5 fruit fly cellular contexts compared by ENCODE assay signal in the genomic region with DNA sequence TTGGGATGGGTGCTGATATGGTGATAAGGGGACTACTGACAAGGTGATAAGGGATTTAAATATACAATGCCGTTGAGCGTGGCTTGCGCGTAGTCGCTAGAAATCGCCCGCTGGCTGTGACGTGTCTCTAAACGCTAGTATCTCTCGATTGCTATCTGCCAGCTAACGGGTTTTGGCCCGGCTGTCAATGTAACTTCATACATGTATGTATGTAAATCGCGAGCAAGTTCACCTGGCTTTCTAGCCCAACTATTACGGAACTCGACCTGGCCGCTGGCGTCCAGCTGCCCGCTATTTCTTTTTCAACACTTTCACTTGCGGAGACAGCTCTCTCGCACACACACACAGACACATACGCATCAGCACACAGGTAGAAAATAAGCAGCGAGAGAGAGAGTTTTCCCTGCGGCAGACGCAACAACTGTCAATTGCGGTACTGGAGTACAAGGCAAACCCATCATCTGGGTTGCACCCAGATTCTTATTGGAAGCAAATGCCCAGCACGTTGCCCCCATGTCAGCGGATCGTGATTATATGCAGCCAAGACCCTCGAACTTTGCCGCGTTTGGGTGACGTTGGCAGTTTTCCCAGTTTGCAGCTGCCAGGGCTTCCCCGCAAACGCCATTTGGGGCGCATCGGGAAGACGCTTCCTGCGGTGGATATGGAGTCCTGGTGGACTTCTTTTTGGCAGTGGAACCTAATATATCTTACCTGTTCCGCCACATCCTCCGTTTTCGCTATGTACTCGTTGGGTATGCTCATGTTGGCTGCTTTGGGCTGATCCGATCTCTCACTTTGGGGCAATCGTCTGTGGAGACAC.
TF ChIP-seq lines count a peak whose summit lies in the region.

No protein-coding gene starts in this region.

- TF ChIP-seq CTCF in whole organism, embryonic (GFP tag; optimal IDR thresholded peaks at IDR 0.05; lab: Kevin White, UChicago) = no peak

TF ChIP-seq in whole organism, adult, 20 proteins besides CTCF, POLR2A, EP300 and RAD21:
- TF ChIP-seq CG14711 (tag; optimal IDR thresholded peaks at IDR 0.05; lab: Kevin White, UChicago) (no peak), cnc (optimal IDR thresholded peaks at IDR 0.05; lab: Kevin White, UChicago) (peak; percentile 60 to 77), Clk (GFP tag; optimal IDR thresholded peaks at IDR 0.05; lab: Kevin White, UChicago) (no peak), tj (GFP tag; optimal IDR thresholded peaks at IDR 0.05; lab: Kevin White, UChicago) (peak; percentile 21), ovo (GFP tag; optimal IDR thresholded peaks at IDR 0.05; lab: Kevin White, UChicago) (peak; percentile 10), Hr96 (GFP tag; optimal IDR thresholded peaks at IDR 0.05; lab: Kevin White, UChicago) (no peak)

TF ChIP-seq in whole organism, embryonic, 481 proteins besides CTCF, POLR2A, EP300 and RAD21 (continues in another document):
- TF ChIP-seq insv (GFP tag; optimal IDR thresholded peaks at IDR 0.05; lab: Kevin White, UChicago) (peak in 1 of 2 experiments; percentile 89), Spps (tag; optimal IDR thresholded peaks at IDR 0.05; lab: Kevin White, UChicago) (no peak), cg (GFP tag; optimal IDR thresholded peaks at IDR 0.05; lab: Kevin White, UChicago) (peak; percentile 76), peb (GFP tag; IDR thresholded peaks at IDR 0.05; lab: Robert Waterston, UW) (no peak), CG7357 (GFP tag; IDR thresholded peaks at IDR 0.05; lab: Robert Waterston, UW) (no peak), Pdp1 (GFP tag; optimal IDR thresholded peaks at IDR 0.05; lab: Kevin White, UChicago) (peak in 1 of 2 experiments; percentile 52), Nf-YA (GFP tag; IDR thresholded peaks at IDR 0.05; lab: Robert Waterston, UW) (no peak), CG5180 (GFP tag; optimal IDR thresholded peaks at IDR 0.05; lab: Kevin White, UChicago) (peak; percentile 44), Trl (optimal IDR thresholded peaks at IDR 0.05; lab: Kevin White, UChicago) (peak in 1 of 2 experiments; percentile 5), Trl (GFP tag; optimal IDR thresholded peaks at IDR 0.05; lab: Kevin White, UChicago) (no peak), Blimp-1 (GFP tag; optimal IDR thresholded peaks at IDR 0.05; lab: Kevin White, UChicago) (peak; percentile 98), sim (GFP tag; IDR thresholded peaks at IDR 0.05; lab: Robert Waterston, UW) (0 out of 2 replicates have a peak, but pooled peaks have one; percentile 7), CG15479 (GFP tag; optimal IDR thresholded peaks at IDR 0.05; lab: Kevin White, UChicago) (peak; percentile 80), fu2 (GFP tag; optimal IDR thresholded peaks at IDR 0.05; lab: Kevin White, UChicago) (no peak), sens (GFP tag; lab: Kevin White, UChicago) (peak; percentile 26), CG11696 (GFP tag; IDR thresholded peaks at IDR 0.05; lab: Robert Waterston, UW) (peak; percentile 62; the same call in 1 of the 2 replicates), Myb (GFP tag; optimal IDR thresholded peaks at IDR 0.05; lab: Kevin White, UChicago) (no peak), CG12769 (tag; optimal IDR thresholded peaks at IDR 0.05; lab: Kevin White, UChicago) (peak; percentile 31)

TF ChIP-seq in whole organism, prepupa, 60 proteins besides CTCF, POLR2A, EP300 and RAD21:
- TF ChIP-seq dac (GFP tag; optimal IDR thresholded peaks at IDR 0.05; lab: Kevin White, UChicago) (no peak), Blimp-1 (GFP tag; optimal IDR thresholded peaks at IDR 0.05; lab: Kevin White, UChicago) (peak; percentile 92)

TF ChIP-seq in whole organism, pupa, 21 proteins besides CTCF, POLR2A, EP300 and RAD21:
- TF ChIP-seq rn (GFP tag; IDR thresholded peaks at IDR 0.05; lab: Robert Waterston, UW) = no peak
- TF ChIP-seq CG8301 (tag; optimal IDR thresholded peaks at IDR 0.05; lab: Kevin White, UChicago) = peak; percentile 10
- TF ChIP-seq Pif1B (GFP tag; optimal IDR thresholded peaks at IDR 0.05; lab: Kevin White, UChicago) = no peak
- no peak for TF ChIP-seq CG34367 (tag; optimal IDR thresholded peaks at IDR 0.05; lab: Kevin White, UChicago)
- no peak for TF ChIP-seq CG17806 (tag; optimal IDR thresholded peaks at IDR 0.05; lab: Kevin White, UChicago)
- TF ChIP-seq CG15710 (tag; optimal IDR thresholded peaks at IDR 0.05; lab: Kevin White, UChicago) = no peak

TF ChIP-seq in whole organism, wandering third instar larva, 38 proteins besides CTCF, POLR2A, EP300 and RAD21:
- TF ChIP-seq CrebA (GFP tag; optimal IDR thresholded peaks at IDR 0.05; lab: Kevin White, UChicago; ENCODE audit: borderline replicate concordance) (no peak), Vsx2 (GFP tag; optimal IDR thresholded peaks at IDR 0.05; lab: Kevin White, UChicago; ENCODE audit: partially characterized antibody) (no peak), Rel (GFP tag; optimal IDR thresholded peaks at IDR 0.05; lab: Kevin White, UChicago) (no peak), Rel (tag; optimal IDR thresholded peaks at IDR 0.05; lab: Kevin White, UChicago) (peak; percentile 67), psq (GFP tag; optimal IDR thresholded peaks at IDR 0.05; lab: Kevin White, UChicago) (no peak), HLH106 (tag; optimal IDR thresholded peaks at IDR 0.05; lab: Kevin White, UChicago) (no peak)
